Fruit fly (Drosophila melanogaster) whole organism, embryonic: ENCODE measurements around the gene Pif1A.

ENCODE experiments used
- Abd-B ChIP-seq: fragments of 200-800 bp; sonication (Bioruptor generic); optimal IDR thresholded peaks from 2 replicates; lab custom pipeline; 2018; ENCODE audit warnings: missing biosample characterization, mild to moderate bottlenecking, missing genetic modification characterization, moderate library complexity
- B-H2 ChIP-seq: fragments of 200-800 bp; sonication (Bioruptor generic); optimal IDR thresholded peaks from 2 replicates; lab custom pipeline; 2018; ENCODE audit warnings: missing biosample characterization, mild to moderate bottlenecking, missing genetic modification characterization
- CG10321 ChIP-seq: fragments of 200-800 bp; sonication (Bioruptor generic); IDR thresholded peaks from 2 replicates; pipeline ENCODE4 v1.3.6; 2022; ENCODE audit warnings: missing biosample characterization, missing genetic modification characterization
- CG10959 ChIP-seq: fragments of 200-800 bp; sonication (Bioruptor generic); IDR thresholded peaks from 2 replicates; pipeline ENCODE4 v1.3.6; 2022; ENCODE audit warnings: missing biosample characterization, missing genetic modification characterization
- CG12769 ChIP-seq: fragments of 200-800 bp; sonication (Bioruptor generic); optimal IDR thresholded peaks from 2 replicates; lab custom pipeline; 2019; ENCODE audit warnings: missing biosample characterization, mild to moderate bottlenecking, missing genetic modification characterization, moderate library complexity
- CG17385 ChIP-seq: fragments of 200-800 bp; sonication (Bioruptor generic); optimal IDR thresholded peaks from 3 replicates; lab custom pipeline; 2018; ENCODE audit warnings: missing biosample characterization, mild to moderate bottlenecking, missing genetic modification characterization
- CG18599 ChIP-seq: fragments of 200-800 bp; sonication (Bioruptor generic); optimal IDR thresholded peaks from 3 replicates; lab custom pipeline; 2017; ENCODE audit warnings: missing biosample characterization, missing genetic modification characterization, mild to moderate bottlenecking, moderate library complexity, missing genetic modification reagents
- CG31224 ChIP-seq: fragments of 200-800 bp; sonication (Bioruptor generic); IDR thresholded peaks from 2 replicates; pipeline ENCODE4 v1.3.6; 2022; ENCODE audit warnings: missing biosample characterization, missing genetic modification characterization
- CG32772 ChIP-seq: fragments of 200-800 bp; sonication (Bioruptor generic); IDR thresholded peaks from 2 replicates; pipeline ENCODE4 v1.3.6; 2022; ENCODE audit warnings: missing biosample characterization, missing genetic modification characterization
- CG7372 ChIP-seq: fragments of 200-800 bp; sonication (Bioruptor generic); IDR thresholded peaks from 2 replicates; pipeline ENCODE4 v1.3.6; 2022; ENCODE audit warnings: missing biosample characterization, missing genetic modification characterization
- CG7987 ChIP-seq: fragments of 200-800 bp; sonication (Bioruptor generic); optimal IDR thresholded peaks from 2 replicates; lab custom pipeline; 2018; ENCODE audit warnings: missing biosample characterization, mild to moderate bottlenecking, missing genetic modification characterization, moderate library complexity
- CG8290 ChIP-seq, 3 experiments: fragments of 200-800 bp; sonication (Bioruptor generic); optimal IDR thresholded peaks; 2 replicates each; lab custom pipeline; 2016 to 2019; ENCODE audit warnings: missing biosample characterization in 3 of 3, missing genetic modification characterization in 3 of 3, mild to moderate bottlenecking in 2 of 3, moderate library complexity in 1 of 3
- CG9797 ChIP-seq: fragments of 200-800 bp; sonication (Bioruptor generic); optimal IDR thresholded peaks from 3 replicates; lab custom pipeline; 2018; ENCODE audit warnings: missing biosample characterization, mild to moderate bottlenecking, missing genetic modification characterization
- CrebB ChIP-seq: fragments of 200-800 bp; sonication (Bioruptor generic); optimal IDR thresholded peaks from 3 replicates; lab custom pipeline; 2018; ENCODE audit warnings: missing biosample characterization, mild to moderate bottlenecking, missing genetic modification characterization
- HmgZ ChIP-seq: fragments of 200-800 bp; sonication (Bioruptor generic); optimal IDR thresholded peaks from 2 replicates; lab custom pipeline; 2018; ENCODE audit warnings: missing biosample characterization, mild to moderate bottlenecking, missing genetic modification characterization
- Hmr ChIP-seq: fragments of 200-800 bp; sonication (Bioruptor generic); optimal IDR thresholded peaks from 3 replicates; lab custom pipeline; 2017; ENCODE audit warnings: mild to moderate bottlenecking, missing biosample characterization, missing genetic modification reagents, missing genetic modification characterization
- Lpt ChIP-seq: fragments of >200 bp; optimal IDR thresholded peaks from 2 replicates; lab custom pipeline; 2018; ENCODE audit warnings: missing biosample characterization, missing genetic modification characterization
- Oaz ChIP-seq: fragments of 200-800 bp; sonication (Bioruptor generic); IDR thresholded peaks from 2 replicates; pipeline ENCODE4 v1.3.6; 2022; ENCODE audit warnings: missing biosample characterization, missing genetic modification characterization
- Ravus ChIP-seq: fragments of 200-800 bp; sonication (Bioruptor generic); IDR thresholded peaks from 2 replicates; pipeline ENCODE4 v1.3.6; 2022; ENCODE audit warnings: missing biosample characterization, missing genetic modification characterization
- Six4 ChIP-seq: fragments of 200-800 bp; sonication (Bioruptor generic); optimal IDR thresholded peaks from 2 replicates; lab custom pipeline; 2016; ENCODE audit warnings: missing biosample characterization, missing genetic modification characterization
- bbx ChIP-seq: fragments of 200-800 bp; sonication (Bioruptor generic); IDR thresholded peaks from 2 replicates; pipeline ENCODE4 v1.3.6; 2022; ENCODE audit warnings: missing biosample characterization, missing genetic modification characterization; ENCODE audit not compliant: partially characterized antibody
- ci ChIP-seq: fragments of 200-800 bp; sonication (Bioruptor generic); IDR thresholded peaks from 3 replicates; pipeline ENCODE4 v1.3.6; 2022; ENCODE audit warnings: missing biosample characterization, missing genetic modification characterization
- crc ChIP-seq: fragments of 200-800 bp; sonication (Bioruptor generic); optimal IDR thresholded peaks from 2 replicates; lab custom pipeline; 2016; ENCODE audit warnings: missing biosample characterization, missing genetic modification characterization
- croc ChIP-seq: fragments of 200-800 bp; sonication (Bioruptor generic); conservative IDR thresholded peaks from 3 replicates; pipeline ENCODE4 v1.3.6; 2022; ENCODE audit warnings: missing biosample characterization, missing genetic modification characterization
- cwo ChIP-seq: fragments of 200-800 bp; sonication (Bioruptor generic); optimal IDR thresholded peaks from 3 replicates; lab custom pipeline; 2017; ENCODE audit warnings: missing biosample characterization, missing genetic modification characterization, mild to moderate bottlenecking, moderate library complexity, missing genetic modification reagents
- fd64A ChIP-seq: fragments of 200-800 bp; sonication (Bioruptor generic); optimal IDR thresholded peaks from 3 replicates; lab custom pipeline; 2018; ENCODE audit warnings: missing biosample characterization, mild to moderate bottlenecking, missing genetic modification characterization
- fd96Cb ChIP-seq: fragments of 200-800 bp; sonication (Bioruptor generic); optimal IDR thresholded peaks from 2 replicates; lab custom pipeline; 2018; ENCODE audit warnings: missing biosample characterization, mild to moderate bottlenecking, missing genetic modification characterization, moderate library complexity
- grn ChIP-seq: fragments of 200-800 bp; sonication (Bioruptor generic); optimal IDR thresholded peaks from 3 replicates; lab custom pipeline; 2017; ENCODE audit warnings: missing biosample characterization, missing genetic modification characterization
- gro ChIP-seq: fragments of 200-800 bp; sonication (Bioruptor generic); optimal IDR thresholded peaks from 2 replicates; lab custom pipeline; 2016; ENCODE audit warnings: missing biosample characterization, missing genetic modification characterization
- mirr ChIP-seq: fragments of 200-800 bp; sonication (Bioruptor generic); optimal IDR thresholded peaks from 3 replicates; lab custom pipeline; 2018; ENCODE audit warnings: missing biosample characterization, mild to moderate bottlenecking, missing genetic modification characterization
- nmo ChIP-seq: fragments of 200-800 bp; sonication (Bioruptor generic); optimal IDR thresholded peaks from 2 replicates; lab custom pipeline; 2018; ENCODE audit warnings: missing biosample characterization, mild to moderate bottlenecking, missing genetic modification characterization, moderate library complexity
- onecut ChIP-seq: fragments of 200-800 bp; sonication (Bioruptor generic); IDR thresholded peaks from 2 replicates; pipeline ENCODE4 v1.3.6; 2022; ENCODE audit warnings: missing biosample characterization, missing genetic modification characterization
- pho ChIP-seq: fragments of 200-800 bp; sonication (Bioruptor generic); optimal IDR thresholded peaks from 2 replicates; lab custom pipeline; 2016; ENCODE audit warnings: missing biosample characterization, missing genetic modification characterization
- pnt ChIP-seq: fragments of 200-800 bp; sonication (Bioruptor generic); optimal IDR thresholded peaks from 3 replicates; lab custom pipeline; 2016; ENCODE audit warnings: missing biosample characterization, missing genetic modification characterization
- sima ChIP-seq: fragments of 200-800 bp; sonication (Bioruptor generic); optimal IDR thresholded peaks from 2 replicates; lab custom pipeline; 2016; ENCODE audit warnings: missing biosample characterization, missing genetic modification characterization
- sug ChIP-seq: fragments of 200-800 bp; optimal IDR thresholded peaks from 2 replicates; lab custom pipeline; 2019; ENCODE audit warnings: missing biosample characterization, mild to moderate bottlenecking, missing genetic modification characterization, moderate library complexity
- trh ChIP-seq: fragments of 200-800 bp; sonication (Bioruptor generic); optimal IDR thresholded peaks from 2 replicates; lab custom pipeline; 2016; ENCODE audit warnings: missing biosample characterization, missing genetic modification characterization
- unc-4 ChIP-seq: fragments of 200-800 bp; sonication (Bioruptor generic); IDR thresholded peaks from 2 replicates; pipeline ENCODE4 v1.3.6; 2022; ENCODE audit warnings: missing biosample characterization, missing genetic modification characterization; ENCODE audit not compliant: partially characterized antibody
- zen2 ChIP-seq: fragments of 200-800 bp; sonication (Bioruptor generic); IDR thresholded peaks from 3 replicates; pipeline ENCODE4 v1.3.6; 2022; ENCODE audit warnings: missing biosample characterization, missing genetic modification characterization; ENCODE audit not compliant: partially characterized antibody
- zfh2 ChIP-seq: fragments of 200-800 bp; sonication (Bioruptor generic); optimal IDR thresholded peaks from 2 replicates; lab custom pipeline; 2016; ENCODE audit warnings: missing biosample characterization, missing genetic modification characterization

Pif1A gene

DNA sequence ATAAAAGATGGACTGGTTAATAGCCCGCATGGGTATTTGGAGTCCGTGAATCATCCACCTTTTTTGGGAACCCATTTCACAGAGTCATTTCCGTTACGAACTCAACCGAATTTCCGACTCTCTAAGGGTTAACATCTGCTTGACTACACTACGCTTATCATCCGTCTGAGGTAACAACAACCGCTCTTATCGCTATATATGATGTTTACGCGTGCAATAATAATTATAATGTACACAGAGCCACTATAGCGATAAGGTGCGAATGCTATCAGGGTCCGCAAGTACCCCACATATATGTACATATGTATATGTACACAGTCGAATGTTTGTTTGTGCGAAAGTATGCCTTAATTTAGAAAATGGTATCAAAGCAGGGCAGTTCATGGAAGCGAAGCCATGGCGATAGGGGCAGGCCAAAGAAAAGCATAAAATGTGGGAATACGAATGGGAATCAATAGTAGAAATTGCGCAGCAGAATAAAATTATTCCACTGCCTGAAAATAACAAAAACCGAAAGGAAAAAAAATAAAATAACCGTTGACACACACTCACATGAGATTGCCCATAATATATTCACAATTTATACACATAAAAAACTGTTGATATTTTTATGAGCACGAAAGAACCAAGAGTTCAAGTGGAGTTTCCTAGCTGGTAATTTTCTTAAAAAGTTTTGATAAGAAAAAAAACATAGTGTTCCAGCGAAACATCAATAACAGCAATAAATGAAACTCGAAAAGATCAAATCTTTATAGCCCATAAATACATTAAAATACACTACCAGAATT lies 9.6 kb upstream of the Pif1A start (continued):
- TF ChIP-seq CG10321 (GFP tag; lab: Robert Waterston, UW): peak; percentile 54; the same call in 1 of the 2 replicates
- peak; percentile 79 for TF ChIP-seq CG10959 (GFP tag; lab: Robert Waterston, UW)
- TF ChIP-seq CG32772 (GFP tag; lab: Robert Waterston, UW): peak; percentile 60
- peak; percentile 97 for TF ChIP-seq CrebB (tag; lab: Kevin White, UChicago)
- TF ChIP-seq Abd-B (GFP tag; lab: Kevin White, UChicago): peak; percentile 72
- TF ChIP-seq bbx (GFP tag; lab: Robert Waterston, UW): no peak
- peak; percentile 73 for TF ChIP-seq pho
- TF ChIP-seq unc-4 (GFP tag; lab: Robert Waterston, UW): no peak
- TF ChIP-seq Six4 (GFP tag; lab: Kevin White, UChicago): peak; percentile 50
- TF ChIP-seq zen2 (GFP tag; lab: Robert Waterston, UW): no peak
- TF ChIP-seq zfh2 (GFP tag; lab: Kevin White, UChicago): peak; percentile 19
- TF ChIP-seq CG9797: peak; percentile 2
- peak; percentile 94 for TF ChIP-seq Hmr (GFP tag; lab: Kevin White, UChicago)
- TF ChIP-seq grn (GFP tag; lab: Kevin White, UChicago): peak; percentile 98
- peak; percentile 86 for TF ChIP-seq onecut (GFP tag; lab: Robert Waterston, UW)
- TF ChIP-seq croc: peak; percentile 22; the same call in 1 of the 3 replicates
- TF ChIP-seq nmo (GFP tag; lab: Kevin White, UChicago): peak; percentile 53
- TF ChIP-seq fd96Cb: peak; percentile 34
- no peak for TF ChIP-seq Lpt
- TF ChIP-seq CG7372 (GFP tag; lab: Robert Waterston, UW): peak; percentile 52

DNA sequence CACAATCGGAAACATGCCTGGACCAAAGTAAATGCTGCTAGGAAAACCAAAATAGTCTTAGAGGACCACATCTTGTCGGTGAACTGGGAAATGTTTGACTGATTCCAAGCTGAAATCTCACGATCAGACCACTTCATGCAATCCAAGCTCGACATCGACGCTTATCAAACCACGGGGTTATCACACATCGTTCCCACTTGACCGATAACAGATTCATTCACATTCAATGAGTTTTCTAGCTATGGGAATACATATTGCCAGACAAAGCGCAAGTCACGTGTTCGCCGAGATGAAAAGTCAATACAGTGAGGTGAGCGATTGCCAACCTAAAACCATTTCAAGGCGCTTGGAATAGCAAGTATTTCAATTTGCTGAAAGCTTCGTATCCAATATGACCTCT lies 8.7 kb upstream of the Pif1A start:
- TF ChIP-seq gro (GFP tag; lab: Kevin White, UChicago) (peak; percentile 27), CG18599 (GFP tag; lab: Kevin White, UChicago) (peak; percentile 19), CG31224 (no peak), CrebB (tag; lab: Kevin White, UChicago) (peak; percentile 7), CG12769 (tag; lab: Kevin White, UChicago) (peak; percentile 20), cwo (GFP tag; lab: Kevin White, UChicago) (peak; percentile 91), fd64A (GFP tag; lab: Kevin White, UChicago) (no peak), CG8290 (GFP tag; optimal IDR thresholded peaks at IDR 0.05; lab: Kevin White, UChicago) (no peak), CG8290 (tag; optimal IDR thresholded peaks at IDR 0.05; lab: Kevin White, UChicago) (peak in 1 of 2 experiments; percentile 24), Oaz (GFP tag; lab: Robert Waterston, UW) (no peak), CG7987 (GFP tag; lab: Kevin White, UChicago) (peak; percentile 49), B-H2 (GFP tag; lab: Kevin White, UChicago) (peak; percentile 16), pnt (GFP tag; lab: Kevin White, UChicago) (no peak), ci (GFP tag; lab: Robert Waterston, UW) (peak; percentile 44; the same call in 1 of the 3 replicates), grn (GFP tag; lab: Kevin White, UChicago) (peak; percentile 46), crc (GFP tag; lab: Kevin White, UChicago) (no peak), trh (GFP tag; lab: Kevin White, UChicago) (no peak), sug (peak; percentile 54), sima (GFP tag; lab: Kevin White, UChicago) (no peak), HmgZ (tag; lab: Kevin White, UChicago) (no peak), Ravus (GFP tag; lab: Robert Waterston, UW) (no peak), mirr (peak; percentile 57), CG17385 (GFP tag; lab: Kevin White, UChicago) (no peak)
